Worm (Caenorhabditis elegans): ENCODE results near the gene T04A11.1.

ce11 chrIV:12432340-12432739 is 44.5 kb downstream of the T04A11.1 start, which contains the start of gene clec-184:
- TF ChIP-seq ZK546.5 (tag; optimal IDR thresholded peaks at IDR 0.05) = no peak
- TF ChIP-seq fos-1 (tag; optimal IDR thresholded peaks at IDR 0.05) = no peak
- TF ChIP-seq unc-62 (GFP tag; optimal IDR thresholded peaks at IDR 0.05) = no peak
- TF ChIP-seq nhr-23 (tag; optimal IDR thresholded peaks at IDR 0.05) = no peak
- TF ChIP-seq snpc-4 (tag; optimal IDR thresholded peaks at IDR 0.05) = no peak
- TF ChIP-seq mab-5 (tag; optimal IDR thresholded peaks at IDR 0.05) = no peak
- no peak for TF ChIP-seq nhr-21 (tag; optimal IDR thresholded peaks at IDR 0.05)
- TF ChIP-seq lsy-2 (tag; optimal IDR thresholded peaks at IDR 0.05) = no peak
- TF ChIP-seq ztf-4 (tag; optimal IDR thresholded peaks at IDR 0.05) = no peak

Data from whole organism, L2 larva.